Worm (Caenorhabditis elegans): ENCODE data around the gene chil-2.

chil-2 gene

ce11 chrII:9827852-9828251 is 46.6 kb downstream of the chil-2 start, which contains the start of gene eyg-1:
Gene eyg-1 (minus strand): TSS chrII:9827952.
- TF ChIP-seq C04F5.9 (tag; optimal IDR thresholded peaks at IDR 0.05) (no peak), F16B12.6 (tag; optimal IDR thresholded peaks at IDR 0.05) (no peak), zag-1 (tag; optimal IDR thresholded peaks at IDR 0.05) (no peak), hlh-17 (GFP tag; optimal IDR thresholded peaks at IDR 0.05; ENCODE audit: borderline replicate concordance) (no peak), fkh-4 (tag; optimal IDR thresholded peaks at IDR 0.05; ENCODE audit: borderline replicate concordance) (no peak), nhr-11 (tag; optimal IDR thresholded peaks at IDR 0.05) (no peak), swsn-7 (tag; optimal IDR thresholded peaks at IDR 0.05) (no peak), hlh-4 (tag; optimal IDR thresholded peaks at IDR 0.05) (no peak), unc-30 (tag; optimal IDR thresholded peaks at IDR 0.05) (no peak), skn-1 (tag; optimal IDR thresholded peaks at IDR 0.05) (no peak), elt-3 (tag; optimal IDR thresholded peaks at IDR 0.05) (no peak), sptf-1 (tag; optimal IDR thresholded peaks at IDR 0.05) (no peak), lin-14 (GFP tag; optimal IDR thresholded peaks at IDR 0.05) (no peak), elt-2 (tag; optimal IDR thresholded peaks at IDR 0.05) (no peak), mef-2 (tag; optimal IDR thresholded peaks at IDR 0.05) (no peak), unc-86 (tag; optimal IDR thresholded peaks at IDR 0.05) (no peak), nhr-76 (tag; optimal IDR thresholded peaks at IDR 0.05) (no peak), ceh-90 (tag; optimal IDR thresholded peaks at IDR 0.05) (no peak)

DNA sequence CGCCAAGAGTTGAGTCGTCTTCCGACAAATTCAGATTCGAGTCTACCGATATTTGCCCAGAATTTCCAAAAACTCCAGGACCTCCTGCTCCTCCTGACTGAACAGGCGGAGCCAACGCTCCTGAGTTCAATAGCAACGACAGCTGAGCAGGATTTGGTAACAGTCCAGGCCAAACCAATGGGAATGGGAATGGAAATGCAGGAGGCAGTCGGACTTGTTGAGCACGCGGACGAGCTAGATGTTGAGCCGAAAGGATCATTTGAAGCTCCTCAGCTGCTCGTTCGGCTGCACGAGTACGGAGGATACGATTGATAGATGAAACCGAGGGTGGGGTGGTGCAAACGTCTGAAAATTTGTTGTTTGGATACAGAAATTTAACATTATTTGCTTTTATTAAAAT is 47.5 kb downstream of the chil-2 start:
- TF ChIP-seq isw-1 (GFP tag; IDR thresholded peaks at IDR 0.05) (no peak), efl-1 (optimal IDR thresholded peaks at IDR 0.05) (no peak), efl-1 (GFP tag; optimal IDR thresholded peaks at IDR 0.05 in 1 of 2) (peak in 1 of 2 experiments; percentile 59), xbp-1 (tag; optimal IDR thresholded peaks at IDR 0.05) (no peak), Y116A8C.19 (tag; optimal IDR thresholded peaks at IDR 0.05; ENCODE audit: borderline replicate concordance) (no peak)
